Comparison of ENCODE assay signal across 1 worm cellular context in genomic region chrV:13907557-13908104, ce11.
TF ChIP-seq lines count a peak whose summit lies in the region.

No protein-coding gene starts in this region.

TF ChIP-seq in whole organism, young adult, 124 proteins besides CTCF, POLR2A, EP300 and RAD21 (continued from another document):
- peak; percentile 76 for TF ChIP-seq gei-17 (GFP tag; optimal IDR thresholded peaks at IDR 0.05; lab: Kevin White, UChicago)
- TF ChIP-seq aptf-3 (GFP tag; IDR thresholded peaks at IDR 0.05; lab: Robert Waterston, UW): peak; percentile 88; the same call in 1 of the 2 replicates
- peak; percentile 79 for TF ChIP-seq dox-1 (GFP tag; IDR thresholded peaks at IDR 0.05; lab: Robert Waterston, UW)
- TF ChIP-seq ceh-100 (GFP tag; IDR thresholded peaks at IDR 0.05; lab: Robert Waterston, UW): peak; percentile 54; the same call in 1 of the 2 replicates
- TF ChIP-seq madf-8 (GFP tag; conservative IDR thresholded peaks at IDR 0.05; lab: Robert Waterston, UW): no peak
- no peak for TF ChIP-seq egrh-3 (GFP tag; IDR thresholded peaks at IDR 0.05; lab: Robert Waterston, UW)
- peak; percentile 54; the same call in 1 of the 2 replicates for TF ChIP-seq Y67H2A.10 (GFP tag; conservative IDR thresholded peaks at IDR 0.05; lab: Robert Waterston, UW)
- TF ChIP-seq atf-7 (tag; optimal IDR thresholded peaks at IDR 0.05; lab: Kevin White, UChicago): peak; percentile 90
- TF ChIP-seq ccch-3 (GFP tag; optimal IDR thresholded peaks at IDR 0.05; lab: Kevin White, UChicago): no peak
- TF ChIP-seq F39B2.1 (GFP tag; IDR thresholded peaks at IDR 0.05; lab: Robert Waterston, UW): no peak
- peak; percentile 41 for TF ChIP-seq ceh-27 (GFP tag; optimal IDR thresholded peaks at IDR 0.05; lab: Kevin White, UChicago)
- peak; percentile 92 for TF ChIP-seq chd-7 (tag; optimal IDR thresholded peaks at IDR 0.05; lab: Kevin White, UChicago)
- TF ChIP-seq egl-44 (GFP tag; IDR thresholded peaks at IDR 0.05; lab: Robert Waterston, UW): peak; percentile 77
- TF ChIP-seq C17E4.6 (GFP tag; IDR thresholded peaks at IDR 0.05; lab: Robert Waterston, UW): 0 out of 2 replicates have a peak, but pooled peaks have one; percentile 34
- peak; percentile 16 for TF ChIP-seq zim-3 (tag; optimal IDR thresholded peaks at IDR 0.05; lab: Kevin White, UChicago)
- TF ChIP-seq madf-6 (GFP tag; IDR thresholded peaks at IDR 0.05; lab: Robert Waterston, UW): no peak; the same call in 1 of the 2 replicates
- no peak for TF ChIP-seq F55B11.4 (tag; optimal IDR thresholded peaks at IDR 0.05; lab: Kevin White, UChicago; ENCODE audit: borderline replicate concordance, insufficient read depth)
- peak; percentile 62; the same call in 1 of the 2 replicates for TF ChIP-seq hmg-20 (GFP tag; IDR thresholded peaks at IDR 0.05; lab: Robert Waterston, UW)
- TF ChIP-seq attf-6 (GFP tag; IDR thresholded peaks at IDR 0.05; lab: Robert Waterston, UW): peak; percentile 71
- no peak for TF ChIP-seq rpc-1 (optimal IDR thresholded peaks at IDR 0.05; lab: Kevin White, UChicago)
- TF ChIP-seq rpc-1 (tag; optimal IDR thresholded peaks at IDR 0.05; lab: Kevin White, UChicago): no peak
